Fruit fly (Drosophila melanogaster) whole organism, pupa: ENCODE results near the gene Ugt37A3.

Experiments
- CG15710 ChIP-seq: fragments of 200-800 bp; sonication (Bioruptor generic); optimal IDR thresholded peaks from 2 replicates; lab custom pipeline; 2018; ENCODE audit warnings: missing biosample characterization, mild to moderate bottlenecking, missing genetic modification characterization, moderate library complexity
- CG17806 ChIP-seq: fragments of 200-800 bp; sonication (Bioruptor generic); optimal IDR thresholded peaks from 2 replicates; lab custom pipeline; 2018; ENCODE audit warnings: missing biosample characterization, mild to moderate bottlenecking, missing genetic modification characterization, moderate library complexity
- CG9948 ChIP-seq: fragments of 200-800 bp; sonication (Bioruptor generic); optimal IDR thresholded peaks from 2 replicates; lab custom pipeline; 2018; ENCODE audit warnings: missing biosample characterization, mild to moderate bottlenecking, missing genetic modification characterization, moderate library complexity
- Pif1B ChIP-seq: fragments of 200-800 bp; sonication (Bioruptor generic); optimal IDR thresholded peaks from 3 replicates; lab custom pipeline; 2016; ENCODE audit warnings: missing biosample characterization, missing genetic modification characterization

DNA sequence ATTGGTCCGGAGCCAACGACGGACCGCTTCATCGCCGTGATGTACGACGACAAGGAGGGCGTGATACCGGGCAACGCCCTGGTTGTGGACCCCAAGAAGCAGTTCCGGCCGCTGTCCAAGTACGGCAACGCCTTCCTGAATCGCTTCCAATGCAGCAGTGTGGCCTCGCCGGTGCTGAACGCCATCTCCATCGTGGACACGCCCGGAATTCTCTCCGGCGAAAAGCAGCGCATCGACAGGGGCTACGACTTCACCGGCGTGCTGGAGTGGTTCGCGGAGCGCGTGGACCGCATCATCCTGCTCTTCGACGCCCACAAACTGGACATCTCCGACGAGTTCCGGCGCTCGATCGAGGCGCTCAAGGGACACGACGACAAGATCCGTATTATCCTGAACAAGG lies 45.1 kb downstream of the Ugt37A3 start:
- no peak for TF ChIP-seq CG15710 (tag; lab: Kevin White, UChicago)
- TF ChIP-seq CG9948 (tag; lab: Kevin White, UChicago): no peak
- no peak for TF ChIP-seq CG17806 (tag; lab: Kevin White, UChicago)
- TF ChIP-seq Pif1B (GFP tag; lab: Kevin White, UChicago): no peak
